Fruit fly (Drosophila melanogaster): ENCODE data around the gene CG9215.

The CG9215 gene

dm6 chrX:15618953-15619630, 36.4 kb upstream of the CG9215 start (continued):
- TF ChIP-seq CG1647 (GFP tag; optimal IDR thresholded peaks at IDR 0.05) (peak; percentile 66), zf30C (GFP tag; optimal IDR thresholded peaks at IDR 0.05) (peak; percentile 66), Doc3 (GFP tag; IDR thresholded peaks at IDR 0.05; ENCODE audit: partially characterized antibody) (no peak), Dll (GFP tag; IDR thresholded peaks at IDR 0.05; ENCODE audit: partially characterized antibody) (no peak), Sox100B (GFP tag; optimal IDR thresholded peaks at IDR 0.05) (peak; percentile 69), CG10274 (GFP tag; optimal IDR thresholded peaks at IDR 0.05) (peak; percentile 60), row (GFP tag; IDR thresholded peaks at IDR 0.05) (peak; percentile 86), Xbp1 (GFP tag; optimal IDR thresholded peaks at IDR 0.05) (peak; percentile 88), chinmo (GFP tag; IDR thresholded peaks at IDR 0.05; ENCODE audit: partially characterized antibody) (no peak), CG10979 (tag; optimal IDR thresholded peaks at IDR 0.05) (peak; percentile 82), bcd (GFP tag; optimal IDR thresholded peaks at IDR 0.05) (peak; percentile 83), CG14014 (GFP tag; IDR thresholded peaks at IDR 0.05) (peak; percentile 72), ATbp (GFP tag; optimal IDR thresholded peaks at IDR 0.05) (peak; percentile 81), corto (GFP tag; optimal IDR thresholded peaks at IDR 0.05) (no peak), CG13296 (GFP tag; optimal IDR thresholded peaks at IDR 0.05) (peak; percentile 58), seq (GFP tag; IDR thresholded peaks at IDR 0.05) (peak; percentile 60), HLH3B (GFP tag; IDR thresholded peaks at IDR 0.05) (peak; percentile 80), Antp (GFP tag; optimal IDR thresholded peaks at IDR 0.05) (peak; percentile 77), CG2202 (tag; optimal IDR thresholded peaks at IDR 0.05) (peak; percentile 54), CG17912 (GFP tag; optimal IDR thresholded peaks at IDR 0.05) (peak; percentile 5), CG16813 (GFP tag; IDR thresholded peaks at IDR 0.05; ENCODE audit: partially characterized antibody) (no peak), CG17612 (GFP tag; IDR thresholded peaks at IDR 0.05) (no peak; the same call in 1 of the 2 replicates), hb (GFP tag; IDR thresholded peaks at IDR 0.05; ENCODE audit: partially characterized antibody) (no peak), CTCF (GFP tag; optimal IDR thresholded peaks at IDR 0.05) (peak; percentile 12), nerfin-1 (tag; optimal IDR thresholded peaks at IDR 0.05) (peak; percentile 69), CG5953 (GFP tag; IDR thresholded peaks at IDR 0.05) (no peak), CG9215 (GFP tag; IDR thresholded peaks at IDR 0.05) (peak; percentile 63), HmgZ (tag; optimal IDR thresholded peaks at IDR 0.05) (peak; percentile 60), hth (optimal IDR thresholded peaks at IDR 0.05) (no peak), Blimp-1 (GFP tag; optimal IDR thresholded peaks at IDR 0.05) (peak; percentile 80), lab (GFP tag; optimal IDR thresholded peaks at IDR 0.05) (peak; percentile 83), CG14965 (GFP tag; optimal IDR thresholded peaks at IDR 0.05; ENCODE audit: borderline replicate concordance) (no peak), vvl (GFP tag; IDR thresholded peaks at IDR 0.05) (peak; percentile 83), CG13287 (GFP tag; IDR thresholded peaks at IDR 0.05; ENCODE audit: partially characterized antibody) (no peak), crc (GFP tag; optimal IDR thresholded peaks at IDR 0.05) (peak; percentile 32), Hr51 (GFP tag; optimal IDR thresholded peaks at IDR 0.05) (peak; percentile 47 to 80), E2f1 (GFP tag; IDR thresholded peaks at IDR 0.05) (peak; percentile 74), Awh (GFP tag; IDR thresholded peaks at IDR 0.05) (peak; percentile 78), tna (GFP tag; IDR thresholded peaks at IDR 0.05; ENCODE audit: partially characterized antibody) (no peak), CG6854 (GFP tag; optimal IDR thresholded peaks at IDR 0.05) (peak; percentile 21), az2 (GFP tag; optimal IDR thresholded peaks at IDR 0.05) (peak; percentile 88), CG3163 (GFP tag; optimal IDR thresholded peaks at IDR 0.05) (peak; percentile 37), CG17829 (tag; optimal IDR thresholded peaks at IDR 0.05) (peak; percentile 80), CG5245 (GFP tag; optimal IDR thresholded peaks at IDR 0.05) (peak; percentile 90), pzg (GFP tag; optimal IDR thresholded peaks at IDR 0.05) (no peak), dmrt11E (tag; optimal IDR thresholded peaks at IDR 0.05) (peak; percentile 74), CG2129 (GFP tag; IDR thresholded peaks at IDR 0.05; ENCODE audit: partially characterized antibody) (no peak), Max (GFP tag; optimal IDR thresholded peaks at IDR 0.05) (no peak), fd64A (GFP tag; optimal IDR thresholded peaks at IDR 0.05) (peak; percentile 69)

All from whole organism, embryonic.